Fruit fly (Drosophila melanogaster): ENCODE measurements around the gene CG12984.

The CG12984 gene

DNA sequence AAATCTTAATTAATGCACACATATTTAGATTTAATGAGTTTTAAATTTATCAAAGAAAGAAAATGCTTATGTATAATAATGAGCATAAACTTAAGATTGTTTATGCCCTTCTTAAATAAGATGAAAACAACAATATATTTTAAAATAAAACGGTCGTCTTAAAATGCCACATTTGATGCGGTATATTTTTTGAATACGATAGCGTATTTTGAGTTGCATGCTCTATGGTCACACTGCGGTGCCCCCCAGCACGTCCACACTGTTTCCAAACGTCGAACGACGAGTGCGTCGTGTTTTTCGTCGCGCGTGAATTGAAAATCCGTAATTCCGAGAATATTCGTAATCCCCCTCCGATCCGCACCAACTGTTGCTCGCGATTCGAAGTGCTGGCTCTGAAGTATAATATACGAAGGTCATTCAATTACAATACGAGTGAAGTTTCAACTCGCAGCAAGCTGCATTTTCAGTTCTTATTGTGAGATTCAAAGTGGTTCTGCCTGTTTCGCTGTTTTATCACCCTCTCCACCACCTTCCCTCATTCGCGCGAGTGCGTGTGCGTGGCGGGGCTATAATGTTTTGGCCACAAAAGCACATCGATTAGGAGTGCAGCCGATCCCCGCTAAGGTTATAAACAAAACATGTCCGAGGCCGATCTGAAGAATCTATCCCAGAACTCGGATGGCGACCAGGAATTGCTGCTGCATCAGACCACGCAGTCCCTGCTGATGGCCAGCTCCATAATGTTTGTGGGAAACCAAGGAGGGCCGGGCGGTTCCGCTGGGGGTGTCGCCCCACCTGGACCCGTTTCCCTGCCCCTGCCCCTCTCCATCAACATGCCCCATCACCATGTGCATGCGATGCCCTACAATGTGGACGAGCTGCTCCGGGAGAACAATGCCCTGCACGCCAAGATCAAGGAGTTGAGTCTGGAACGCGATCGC is 43.1 kb downstream of the CG12984 start, which contains the start of gene siz (continued):
- TF ChIP-seq NFAT (GFP tag; IDR thresholded peaks at IDR 0.05) (0 out of 2 replicates have a peak, but pooled peaks have one; percentile 9), CG1024 (GFP tag; IDR thresholded peaks at IDR 0.05) (no peak), CG4854 (GFP tag; optimal IDR thresholded peaks at IDR 0.05) (no peak), CG14965 (GFP tag; optimal IDR thresholded peaks at IDR 0.05; ENCODE audit: borderline replicate concordance) (no peak), pan (optimal IDR thresholded peaks at IDR 0.05) (no peak), pan (GFP tag; optimal IDR thresholded peaks at IDR 0.05 in 1 of 2, IDR thresholded peaks at IDR 0.05 in 1 of 2) (no peak), Jarid2 (GFP tag; optimal IDR thresholded peaks at IDR 0.05) (peak; percentile 94), ap (GFP tag; IDR thresholded peaks at IDR 0.05) (no peak), CG11093 (GFP tag; IDR thresholded peaks at IDR 0.05) (no peak), peb (GFP tag; IDR thresholded peaks at IDR 0.05) (no peak), E2f1 (GFP tag; IDR thresholded peaks at IDR 0.05) (no peak), salm (tag; optimal IDR thresholded peaks at IDR 0.05) (peak; percentile 5), CkIIα-i1 (GFP tag; IDR thresholded peaks at IDR 0.05) (no peak), bab2 (GFP tag; optimal IDR thresholded peaks at IDR 0.05) (no peak), CG31365 (tag; optimal IDR thresholded peaks at IDR 0.05) (no peak), Mes4 (GFP tag; optimal IDR thresholded peaks at IDR 0.05) (peak; percentile 26), CG1832 (GFP tag; optimal IDR thresholded peaks at IDR 0.05) (peak; percentile 8), wdn (GFP tag; IDR thresholded peaks at IDR 0.05) (no peak), YL-1 (GFP tag; optimal IDR thresholded peaks at IDR 0.05) (peak; percentile 48), pzg (GFP tag; optimal IDR thresholded peaks at IDR 0.05) (peak; percentile 90), zen (tag; optimal IDR thresholded peaks at IDR 0.05) (peak; percentile 16), Dad (GFP tag; optimal IDR thresholded peaks at IDR 0.05) (no peak), CG13624 (GFP tag; optimal IDR thresholded peaks at IDR 0.05) (peak; percentile 38), CG9797 (GFP tag; optimal IDR thresholded peaks at IDR 0.05) (peak; percentile 98), Deaf1 (tag; optimal IDR thresholded peaks at IDR 0.05) (peak; percentile 86), CG2875 (GFP tag; optimal IDR thresholded peaks at IDR 0.05) (no peak), CG13296 (GFP tag; optimal IDR thresholded peaks at IDR 0.05) (peak; percentile 47), jigr1 (GFP tag; IDR thresholded peaks at IDR 0.05) (no peak), Hr78 (GFP tag; optimal IDR thresholded peaks at IDR 0.05) (peak in 1 of 2 experiments; percentile 15), CG11456 (GFP tag; IDR thresholded peaks at IDR 0.05) (no peak), lmd (GFP tag; IDR thresholded peaks at IDR 0.05) (no peak), Mad (GFP tag; optimal IDR thresholded peaks at IDR 0.05) (no peak), Atf6 (GFP tag; IDR thresholded peaks at IDR 0.05) (0 out of 2 replicates have a peak, but pooled peaks have one; percentile 24), CG18764 (GFP tag; optimal IDR thresholded peaks at IDR 0.05) (no peak), Dbx (GFP tag; IDR thresholded peaks at IDR 0.05) (peak; percentile 17; the same call in 1 of the 3 replicates), vnd (GFP tag; IDR thresholded peaks at IDR 0.05; ENCODE audit: partially characterized antibody) (no peak), cwo (GFP tag; optimal IDR thresholded peaks at IDR 0.05) (no peak), Max (GFP tag; optimal IDR thresholded peaks at IDR 0.05) (no peak), fu2 (GFP tag; optimal IDR thresholded peaks at IDR 0.05) (no peak), CG7928 (GFP tag; optimal IDR thresholded peaks at IDR 0.05) (peak; percentile 47), oc (tag; optimal IDR thresholded peaks at IDR 0.05) (peak; percentile 71), CG17385 (GFP tag; optimal IDR thresholded peaks at IDR 0.05) (peak; percentile 23), Sry-β (GFP tag; optimal IDR thresholded peaks at IDR 0.05) (no peak), D19B (GFP tag; optimal IDR thresholded peaks at IDR 0.05) (no peak), ERR (GFP tag; optimal IDR thresholded peaks at IDR 0.05) (no peak), CG32767 (GFP tag; IDR thresholded peaks at IDR 0.05) (no peak), bowl (GFP tag; IDR thresholded peaks at IDR 0.05) (no peak), aop (GFP tag; IDR thresholded peaks at IDR 0.05) (0 out of 2 replicates have a peak, but pooled peaks have one; percentile 5), dan (GFP tag; IDR thresholded peaks at IDR 0.05) (no peak)
